Fruit fly (Drosophila melanogaster) whole organism, embryonic: ENCODE data around the gene be.

ENCODE experiments used
- Adf1 ChIP-seq: fragments of 200-800 bp; sonication (Bioruptor generic); IDR thresholded peaks from 2 replicates; pipeline ENCODE4 v1.3.6; 2022; ENCODE audit warnings: missing biosample characterization, missing genetic modification characterization
- CG11560 ChIP-seq: fragments of 200-800 bp; sonication (Bioruptor generic); IDR thresholded peaks from 3 replicates; pipeline ENCODE4 v1.3.6; 2022; ENCODE audit warnings: missing biosample characterization, missing genetic modification characterization
- CG13775 ChIP-seq: fragments of 200-800 bp; sonication (Bioruptor generic); optimal IDR thresholded peaks from 3 replicates; lab custom pipeline; 2017; ENCODE audit warnings: missing biosample characterization, mild to moderate bottlenecking, missing genetic modification characterization
- CG14050 ChIP-seq: fragments of 200-800 bp; sonication (Bioruptor generic); IDR thresholded peaks from 3 replicates; pipeline ENCODE4 v1.3.6; 2022; ENCODE audit warnings: missing biosample characterization, missing genetic modification characterization
- CG15479 ChIP-seq: fragments of 200-800 bp; sonication (Bioruptor generic); optimal IDR thresholded peaks from 3 replicates; lab custom pipeline; 2019; ENCODE audit warnings: missing biosample characterization, mild to moderate bottlenecking, missing genetic modification characterization, moderate library complexity
- CG17385 ChIP-seq: fragments of 200-800 bp; sonication (Bioruptor generic); optimal IDR thresholded peaks from 3 replicates; lab custom pipeline; 2018; ENCODE audit warnings: missing biosample characterization, mild to moderate bottlenecking, missing genetic modification characterization
- CG2199 ChIP-seq: fragments of 200-800 bp; sonication (Bioruptor generic); IDR thresholded peaks from 3 replicates; pipeline ENCODE4 v1.3.6; 2022; ENCODE audit warnings: missing biosample characterization, missing genetic modification characterization
- CG2889 ChIP-seq: fragments of 200-800 bp; sonication (Bioruptor generic); IDR thresholded peaks from 3 replicates; pipeline ENCODE4 v1.3.6; 2022; ENCODE audit warnings: missing biosample characterization, missing genetic modification characterization
- CG30403 ChIP-seq: fragments of 200-800 bp; sonication (Bioruptor generic); optimal IDR thresholded peaks from 3 replicates; lab custom pipeline; 2016; ENCODE audit warnings: missing biosample characterization, missing genetic modification characterization
- CG4820 ChIP-seq: fragments of 200-800 bp; sonication (Bioruptor generic); optimal IDR thresholded peaks from 3 replicates; lab custom pipeline; 2016; ENCODE audit warnings: missing biosample characterization, missing genetic modification characterization
- CG6654 ChIP-seq: fragments of 200-800 bp; sonication (Bioruptor generic); optimal IDR thresholded peaks from 2 replicates; lab custom pipeline; 2017; ENCODE audit warnings: missing biosample characterization, mild to moderate bottlenecking, missing genetic modification characterization
- CG7839 ChIP-seq: fragments of 200-800 bp; sonication (Bioruptor generic); optimal IDR thresholded peaks from 3 replicates; lab custom pipeline; 2018; ENCODE audit warnings: missing biosample characterization, mild to moderate bottlenecking, missing genetic modification characterization, moderate library complexity
- CG8388 ChIP-seq: fragments of 200-800 bp; sonication (Bioruptor generic); optimal IDR thresholded peaks from 2 replicates; lab custom pipeline; 2019; ENCODE audit warnings: missing biosample characterization, mild to moderate bottlenecking, missing genetic modification characterization, moderate library complexity
- Chrac-16 ChIP-seq: fragments of 200-800 bp; sonication (Bioruptor generic); optimal IDR thresholded peaks from 3 replicates; lab custom pipeline; 2016; ENCODE audit warnings: missing biosample characterization, missing genetic modification characterization
- Dref ChIP-seq: fragments of 200-800 bp; sonication (Bioruptor generic); IDR thresholded peaks from 2 replicates; pipeline ENCODE4 v1.3.6; 2022; ENCODE audit warnings: missing biosample characterization, missing genetic modification characterization
- Eip74EF ChIP-seq, 2 experiments: fragments of 200-800 bp in 1 of 2; fragments of >200 bp in 1 of 2; sonication (Bioruptor generic) in 1 of 2; optimal IDR thresholded peaks; 2 replicates each; lab custom pipeline; 2017 to 2019; ENCODE audit warnings: missing biosample characterization in 2 of 2, missing genetic modification characterization in 2 of 2, mild to moderate bottlenecking in 1 of 2, moderate library complexity in 1 of 2
- HLH4C ChIP-seq: fragments of 200-800 bp; sonication (Bioruptor generic); IDR thresholded peaks from 3 replicates; pipeline ENCODE4 v1.3.6; 2022; ENCODE audit warnings: missing biosample characterization, missing genetic modification characterization; ENCODE audit not compliant: partially characterized antibody
- Hr78 ChIP-seq, 2 experiments: fragments of 200-800 bp in 1 of 2; fragments of >200 bp in 1 of 2; sonication (Bioruptor generic) in 1 of 2; optimal IDR thresholded peaks; 2 replicates each; lab custom pipeline; 2017 to 2019; ENCODE audit warnings: missing biosample characterization in 2 of 2, missing genetic modification characterization in 2 of 2, mild to moderate bottlenecking in 1 of 2, moderate library complexity in 1 of 2
- Kr ChIP-seq: fragments of 200-800 bp; sonication (Bioruptor generic); optimal IDR thresholded peaks from 2 replicates; lab custom pipeline; 2017; ENCODE audit warnings: missing biosample characterization, mild to moderate bottlenecking, missing genetic modification characterization
- Lim3 ChIP-seq: fragments of 200-800 bp; sonication (Bioruptor generic); IDR thresholded peaks from 2 replicates; pipeline ENCODE4 v1.3.6; 2022; ENCODE audit warnings: missing biosample characterization, missing genetic modification characterization
- Lpt ChIP-seq: fragments of >200 bp; optimal IDR thresholded peaks from 2 replicates; lab custom pipeline; 2018; ENCODE audit warnings: missing biosample characterization, missing genetic modification characterization
- Max ChIP-seq: fragments of 200-800 bp; sonication (Bioruptor generic); optimal IDR thresholded peaks from 2 replicates; lab custom pipeline; 2016; ENCODE audit warnings: missing biosample characterization, mild to moderate bottlenecking, missing genetic modification characterization
- Ravus ChIP-seq: fragments of 200-800 bp; sonication (Bioruptor generic); IDR thresholded peaks from 2 replicates; pipeline ENCODE4 v1.3.6; 2022; ENCODE audit warnings: missing biosample characterization, missing genetic modification characterization
- Scr ChIP-seq: fragments of 200-800 bp; sonication (Bioruptor generic); IDR thresholded peaks from 2 replicates; pipeline ENCODE4 v1.3.6; 2022; ENCODE audit warnings: missing biosample characterization, missing genetic modification characterization; ENCODE audit not compliant: partially characterized antibody
- Six4 ChIP-seq: fragments of 200-800 bp; sonication (Bioruptor generic); optimal IDR thresholded peaks from 2 replicates; lab custom pipeline; 2016; ENCODE audit warnings: missing biosample characterization, missing genetic modification characterization
- aop ChIP-seq: fragments of 200-800 bp; sonication (Bioruptor generic); IDR thresholded peaks from 2 replicates; pipeline ENCODE4 v1.3.6; 2022; ENCODE audit warnings: missing biosample characterization, missing genetic modification characterization
- ash1 ChIP-seq: fragments of 200-800 bp; sonication (Bioruptor generic); optimal IDR thresholded peaks from 2 replicates; lab custom pipeline; 2018; ENCODE audit warnings: missing biosample characterization, mild to moderate bottlenecking, missing genetic modification characterization
- bcd ChIP-seq: fragments of 200-800 bp; sonication (Bioruptor generic); optimal IDR thresholded peaks from 2 replicates; lab custom pipeline; 2017; ENCODE audit warnings: missing biosample characterization, mild to moderate bottlenecking, missing genetic modification characterization
- br ChIP-seq: fragments of >200 bp; optimal IDR thresholded peaks from 2 replicates; lab custom pipeline; 2017
- crol ChIP-seq: fragments of 200-800 bp; sonication (Bioruptor generic); IDR thresholded peaks from 2 replicates; pipeline ENCODE4 v1.3.6; 2022; ENCODE audit warnings: missing biosample characterization, missing genetic modification characterization
- dysf ChIP-seq: fragments of 200-800 bp; sonication (Bioruptor generic); IDR thresholded peaks from 3 replicates; pipeline ENCODE4 v1.3.6; 2022; ENCODE audit warnings: missing biosample characterization, missing genetic modification characterization
- eyg ChIP-seq: fragments of 200-800 bp; sonication (Bioruptor generic); optimal IDR thresholded peaks from 3 replicates; lab custom pipeline; 2016; ENCODE audit warnings: missing biosample characterization, missing genetic modification characterization
- ftz-f1 ChIP-seq: fragments of 200-800 bp; sonication (Bioruptor generic); optimal IDR thresholded peaks from 2 replicates; lab custom pipeline; 2016; ENCODE audit warnings: missing biosample characterization, missing genetic modification characterization
- gsb ChIP-seq: fragments of 200-800 bp; sonication (Bioruptor generic); IDR thresholded peaks from 2 replicates; pipeline ENCODE4 v1.3.6; 2022; ENCODE audit warnings: missing biosample characterization, missing genetic modification characterization
- her ChIP-seq: fragments of 200-800 bp; sonication (Bioruptor generic); optimal IDR thresholded peaks from 2 replicates; lab custom pipeline; 2016; ENCODE audit warnings: missing biosample characterization, missing genetic modification characterization
- kni ChIP-seq: fragments of 200-800 bp; sonication (Bioruptor generic); optimal IDR thresholded peaks from 3 replicates; lab custom pipeline; 2017; ENCODE audit warnings: mild to moderate bottlenecking, missing biosample characterization, missing genetic modification reagents, missing genetic modification characterization
- lov ChIP-seq, 2 experiments: fragments of 200-800 bp in 1 of 2; fragments of >200 bp in 1 of 2; sonication (Bioruptor generic) in 1 of 2; IDR thresholded peaks in 1 of 2; optimal IDR thresholded peaks in 1 of 2; 2 replicates in 1 of 2; 3 replicates in 1 of 2; pipeline versions ENCODE4 v1.3.6 to Lab custom; 2017 to 2022; ENCODE audit warnings: missing biosample characterization in 1 of 2, missing genetic modification characterization in 1 of 2
- p53 ChIP-seq: fragments of 200-800 bp; sonication (Bioruptor generic); optimal IDR thresholded peaks from 2 replicates; lab custom pipeline; 2016; ENCODE audit warnings: missing biosample characterization, missing genetic modification characterization
- peb ChIP-seq: fragments of 200-800 bp; sonication (Bioruptor generic); IDR thresholded peaks from 2 replicates; pipeline ENCODE4 v1.3.6; 2022; ENCODE audit warnings: missing biosample characterization, missing genetic modification characterization
- pfk ChIP-seq: fragments of 200-800 bp; sonication (Bioruptor generic); optimal IDR thresholded peaks from 2 replicates; lab custom pipeline; 2018; ENCODE audit warnings: missing biosample characterization, mild to moderate bottlenecking, missing genetic modification characterization, moderate library complexity
- pita ChIP-seq: fragments of 200-800 bp; sonication (Bioruptor generic); optimal IDR thresholded peaks from 2 replicates; lab custom pipeline; 2017; ENCODE audit warnings: missing biosample characterization, mild to moderate bottlenecking, missing genetic modification characterization
- pros ChIP-seq: fragments of 200-800 bp; sonication (Bioruptor generic); optimal IDR thresholded peaks from 3 replicates; lab custom pipeline; 2019; ENCODE audit warnings: missing biosample characterization, mild to moderate bottlenecking, missing genetic modification characterization, moderate library complexity
- sim ChIP-seq: fragments of 200-800 bp; sonication (Bioruptor generic); IDR thresholded peaks from 2 replicates; pipeline ENCODE4 v1.3.6; 2022; ENCODE audit warnings: missing biosample characterization, missing genetic modification characterization
- sisA ChIP-seq: fragments of 200-800 bp; sonication (Bioruptor generic); IDR thresholded peaks from 2 replicates; pipeline ENCODE4 v1.3.6; 2022; ENCODE audit warnings: missing biosample characterization, missing genetic modification characterization
- sug ChIP-seq: fragments of 200-800 bp; optimal IDR thresholded peaks from 2 replicates; lab custom pipeline; 2019; ENCODE audit warnings: missing biosample characterization, mild to moderate bottlenecking, missing genetic modification characterization, moderate library complexity
- twi ChIP-seq: fragments of 200-800 bp; optimal IDR thresholded peaks from 2 replicates; lab custom pipeline; 2019; ENCODE audit warnings: missing biosample characterization, mild to moderate bottlenecking, missing genetic modification characterization, moderate library complexity
- unpg ChIP-seq: fragments of 200-800 bp; sonication (Bioruptor generic); optimal IDR thresholded peaks from 3 replicates; lab custom pipeline; 2018; ENCODE audit warnings: missing biosample characterization, mild to moderate bottlenecking, missing genetic modification characterization, moderate library complexity
- wek ChIP-seq: fragments of 200-800 bp; sonication (Bioruptor generic); optimal IDR thresholded peaks from 3 replicates; lab custom pipeline; 2018; ENCODE audit warnings: missing biosample characterization, mild to moderate bottlenecking, missing genetic modification characterization, moderate library complexity
- z ChIP-seq: fragments of 200-800 bp; sonication (Bioruptor generic); IDR thresholded peaks from 3 replicates; pipeline ENCODE4 v1.3.6; 2022; ENCODE audit warnings: missing biosample characterization, missing genetic modification characterization
- zf30C ChIP-seq: fragments of 200-800 bp; sonication (Bioruptor generic); optimal IDR thresholded peaks from 3 replicates; lab custom pipeline; 2018; ENCODE audit warnings: missing biosample characterization, mild to moderate bottlenecking, missing genetic modification characterization

be gene

dm6 chrX:15023826-15024545 is at the start of gene be (continued):
- TF ChIP-seq Chrac-16 = peak; percentile 41
- TF ChIP-seq dysf (GFP tag; lab: Robert Waterston, UW) = peak; percentile 83
- peak; percentile 49; the same call in 1 of the 2 replicates for TF ChIP-seq sisA (GFP tag; lab: Robert Waterston, UW)
- TF ChIP-seq eyg (GFP tag; lab: Kevin White, UChicago) = no peak
- TF ChIP-seq HLH4C = no peak
- TF ChIP-seq CG11560 (tag; lab: Robert Waterston, UW) = no peak
- TF ChIP-seq lov (optimal IDR thresholded peaks at IDR 0.05; lab: Kevin White, UChicago) = no peak
- no peak for TF ChIP-seq lov (GFP tag; IDR thresholded peaks at IDR 0.05; lab: Robert Waterston, UW)
- TF ChIP-seq sug = peak; percentile 66
- no peak for TF ChIP-seq Max (GFP tag; lab: Kevin White, UChicago)
- TF ChIP-seq aop (GFP tag; lab: Robert Waterston, UW) = no peak
- 0 out of 2 replicates have a peak, but pooled peaks have one; percentile 21 for TF ChIP-seq sim (GFP tag; lab: Robert Waterston, UW)
- TF ChIP-seq twi = peak; percentile 63
- no peak for TF ChIP-seq ftz-f1
- peak; percentile 41 for TF ChIP-seq unpg (GFP tag; lab: Kevin White, UChicago)
- no peak for TF ChIP-seq kni (GFP tag; lab: Kevin White, UChicago)
- TF ChIP-seq CG4820 (GFP tag; lab: Kevin White, UChicago) = no peak
- TF ChIP-seq Six4 (GFP tag; lab: Kevin White, UChicago) = peak; percentile 65
- no peak for TF ChIP-seq CG2889 (GFP tag; lab: Robert Waterston, UW)
- peak in 1 of 2 experiments; percentile 50 for TF ChIP-seq Eip74EF (GFP tag; optimal IDR thresholded peaks at IDR 0.05; lab: Kevin White, UChicago)
- no peak for TF ChIP-seq p53 (GFP tag; lab: Kevin White, UChicago)
- no peak for TF ChIP-seq gsb (GFP tag; lab: Robert Waterston, UW)
- TF ChIP-seq peb = no peak
- TF ChIP-seq br = no peak
- TF ChIP-seq her (GFP tag; lab: Kevin White, UChicago) = no peak
- TF ChIP-seq bcd (GFP tag; lab: Kevin White, UChicago) = peak; percentile 64
- TF ChIP-seq CG30403 (GFP tag; lab: Kevin White, UChicago) = peak; percentile 73
- TF ChIP-seq CG6654 (GFP tag; lab: Kevin White, UChicago) = no peak
- peak; percentile 64 for TF ChIP-seq CG13775 (GFP tag; lab: Kevin White, UChicago)
- no peak for TF ChIP-seq wek
- TF ChIP-seq Scr = no peak
- no peak for TF ChIP-seq Dref (GFP tag; lab: Robert Waterston, UW)
- no peak for TF ChIP-seq Lim3 (GFP tag; lab: Robert Waterston, UW)
- TF ChIP-seq Ravus (GFP tag; lab: Robert Waterston, UW) = no peak
- TF ChIP-seq z (GFP tag; lab: Robert Waterston, UW) = no peak
- peak; percentile 83 for TF ChIP-seq CG7839 (tag; lab: Kevin White, UChicago)
- no peak for TF ChIP-seq pita
- no peak for TF ChIP-seq ash1 (GFP tag; lab: Kevin White, UChicago)
- peak; percentile 75 for TF ChIP-seq CG17385 (GFP tag; lab: Kevin White, UChicago)

dm6 chrX:15019413-15019812 is 4.8 kb upstream of the be start:
- TF ChIP-seq pfk (peak; percentile 49), crol (GFP tag; lab: Robert Waterston, UW) (peak; percentile 85), zf30C (GFP tag; lab: Kevin White, UChicago) (peak; percentile 49), Hr78 (GFP tag; optimal IDR thresholded peaks at IDR 0.05; lab: Kevin White, UChicago) (peak in 1 of 2 experiments; percentile 94), Lpt (GFP tag; lab: Kevin White, UChicago) (no peak), kni (GFP tag; lab: Kevin White, UChicago) (peak; percentile 60), CG2199 (0 out of 3 replicates have a peak, but pooled peaks have one; percentile 48), lov (optimal IDR thresholded peaks at IDR 0.05; lab: Kevin White, UChicago) (no peak), lov (GFP tag; IDR thresholded peaks at IDR 0.05; lab: Robert Waterston, UW) (0 out of 3 replicates have a peak, but pooled peaks have one; percentile 31), p53 (GFP tag; lab: Kevin White, UChicago) (peak; percentile 97), CG15479 (GFP tag; lab: Kevin White, UChicago) (peak; percentile 20), twi (peak; percentile 74), CG8388 (GFP tag; lab: Kevin White, UChicago) (no peak), pros (GFP tag; lab: Kevin White, UChicago) (peak; percentile 8), Kr (GFP tag; lab: Kevin White, UChicago) (peak; percentile 7), Adf1 (GFP tag; lab: Robert Waterston, UW) (no peak), CG14050 (GFP tag; lab: Robert Waterston, UW) (no peak)
